Worm (Caenorhabditis elegans) whole organism, L4/young adult: ENCODE results near the gene exos-4.2.

ENCODE experiments used
- W03F9.2 ChIP-seq: fragments of 150-350 bp; optimal IDR thresholded peaks from 2 replicates; lab custom pipeline; 2014; ENCODE audit warnings: missing biosample characterization, missing genetic modification characterization
- dao-5 ChIP-seq: sonication (generic microtip); optimal IDR thresholded peaks from 2 replicates; lab custom pipeline; 2016; ENCODE audit warnings: missing genotype, missing genetic modification characterization, moderate library complexity, missing compliant biosample characterization
- him-1 ChIP-seq: sonication (generic microtip); optimal IDR thresholded peaks from 2 replicates; lab custom pipeline; 2016; ENCODE audit warnings: missing genotype, missing genetic modification reagents, missing genetic modification characterization, missing compliant biosample characterization

DNA sequence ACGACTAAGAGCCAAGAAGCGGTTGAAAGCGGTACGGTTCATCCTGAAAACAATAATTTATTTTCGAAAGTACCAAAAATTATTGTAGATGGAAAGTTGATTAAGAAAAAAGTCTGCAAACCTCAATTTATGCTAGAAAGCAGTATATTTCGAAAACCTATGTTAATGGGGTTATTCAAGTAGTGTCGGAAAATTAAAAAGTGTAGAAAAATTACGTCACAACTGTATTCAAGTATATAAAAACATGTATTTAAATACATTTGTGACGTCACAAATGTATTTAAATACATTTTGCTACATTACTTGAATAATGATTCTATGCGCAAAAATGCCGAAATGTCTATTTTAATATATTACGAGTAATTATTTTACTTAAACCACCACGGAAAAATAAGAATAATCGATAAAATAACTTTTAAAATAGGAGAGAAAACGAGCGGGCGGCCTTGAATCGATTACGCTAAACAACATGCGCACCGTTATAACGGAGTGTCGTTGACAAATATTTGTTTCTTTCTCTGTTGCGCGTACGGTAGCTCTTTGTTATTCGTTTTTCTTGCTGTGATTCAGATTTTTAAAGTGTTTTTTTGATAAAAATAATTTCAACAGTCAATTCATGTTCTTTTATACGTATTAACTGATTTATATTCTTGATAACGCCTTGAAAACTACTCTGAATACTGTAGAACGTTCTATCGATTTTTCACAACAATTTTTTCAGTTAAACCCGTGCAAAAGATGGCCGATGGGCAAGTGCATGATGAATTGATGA, 50.7 kb downstream of the exos-4.2 start, which contains the start of the genes F23H11.5 and bra-2:
- no peak for TF ChIP-seq him-1 (tag; lab: Kevin White, UChicago)
- no peak for TF ChIP-seq dao-5 (tag; lab: Kevin White, UChicago)
- TF ChIP-seq W03F9.2 (tag; lab: Kevin White, UChicago), result no peak
